Worm (Caenorhabditis elegans): ENCODE measurements around the gene F31F6.2.

DNA sequence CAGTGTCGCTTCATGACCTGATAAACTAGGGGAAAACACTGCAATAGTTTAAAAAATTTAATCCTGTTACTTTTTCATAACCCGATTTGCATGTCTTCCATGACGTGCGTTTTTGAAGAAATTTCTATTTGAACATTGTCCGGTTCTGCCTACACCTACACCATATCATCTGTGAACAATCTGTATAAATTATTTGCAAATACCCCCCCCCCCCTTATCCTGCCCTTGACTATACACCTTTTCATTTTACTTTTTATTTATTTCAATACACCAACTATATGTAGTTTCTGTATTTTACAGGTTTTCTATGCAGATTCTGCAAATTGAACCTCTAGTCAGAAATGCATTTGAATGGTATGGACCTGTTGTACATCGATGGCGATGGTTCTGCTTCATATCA lies 16.5 kb upstream of the F31F6.2 start, which contains the start of gene daf-6:
- no peak for TF ChIP-seq lin-15B (tag; optimal IDR thresholded peaks at IDR 0.05)
- no peak for TF ChIP-seq hlh-17 (GFP tag; optimal IDR thresholded peaks at IDR 0.05; ENCODE audit: borderline replicate concordance)
- TF ChIP-seq lin-39 (tag; optimal IDR thresholded peaks at IDR 0.05): no peak
- no peak for TF ChIP-seq nhr-11 (tag; optimal IDR thresholded peaks at IDR 0.05)
- no peak for TF ChIP-seq fkh-8 (tag; optimal IDR thresholded peaks at IDR 0.05)
- TF ChIP-seq unc-130 (tag; optimal IDR thresholded peaks at IDR 0.05): no peak
- TF ChIP-seq zag-1 (tag; optimal IDR thresholded peaks at IDR 0.05): no peak
- no peak for TF ChIP-seq snpc-4 (tag; optimal IDR thresholded peaks at IDR 0.05)
- TF ChIP-seq dpl-1 (GFP tag; optimal IDR thresholded peaks at IDR 0.05): no peak
- TF ChIP-seq lin-13 (GFP tag; optimal IDR thresholded peaks at IDR 0.05): no peak
- TF ChIP-seq unc-30 (tag; optimal IDR thresholded peaks at IDR 0.05): no peak
- no peak for TF ChIP-seq nhr-237 (tag; optimal IDR thresholded peaks at IDR 0.05)
- no peak for TF ChIP-seq egl-27 (tag; optimal IDR thresholded peaks at IDR 0.05)

All from whole organism, L1 larva.